Fruit fly (Drosophila melanogaster) Kc167 (cell line): ENCODE data around the gene CG46311.

Experiments
- Sin3A ChIP-seq: fragments of >200 bp; optimal IDR thresholded peaks from 2 replicates; lab custom pipeline; 2018; ENCODE audit warnings: missing external identifiers
- psq ChIP-seq: fragments of >200 bp; optimal IDR thresholded peaks from 2 replicates; lab custom pipeline; 2017; ENCODE audit warnings: missing external identifiers

DNA sequence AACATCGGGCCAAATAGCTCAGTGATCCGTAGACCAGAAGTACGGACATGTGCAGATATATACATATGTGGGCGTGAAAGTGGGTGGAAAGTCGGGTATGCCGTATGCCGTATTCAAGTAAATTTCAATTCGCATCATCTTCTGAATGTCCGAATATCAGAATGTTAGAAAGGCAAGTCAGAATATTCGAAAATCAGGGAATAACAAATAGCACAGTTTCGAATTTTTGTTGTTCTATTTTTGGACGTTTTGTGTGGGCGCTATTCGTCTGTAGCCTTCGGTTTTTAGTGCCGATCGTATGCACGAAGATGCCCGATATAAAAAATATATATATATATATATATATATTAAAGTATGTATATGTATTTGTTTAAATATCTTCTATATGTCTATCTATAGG, 40.9 kb downstream of the CG46311 start:
- no peak for TF ChIP-seq Sin3A
- TF ChIP-seq psq: no peak
